Fruit fly (Drosophila melanogaster) whole organism, adult: ENCODE results near the gene Lectin-galC1.

ENCODE experiments used
- CG11617 ChIP-seq: fragments of 200-800 bp; sonication (Bioruptor generic); optimal IDR thresholded peaks from 2 replicates; lab custom pipeline; 2017; ENCODE audit warnings: mild to moderate bottlenecking, missing biosample characterization, missing genetic modification reagents, missing genetic modification characterization
- CG12768 ChIP-seq: fragments of 200-800 bp; sonication (Bioruptor generic); optimal IDR thresholded peaks from 2 replicates; lab custom pipeline; 2017; ENCODE audit warnings: missing biosample characterization, missing genetic modification characterization, mild to moderate bottlenecking, moderate library complexity, missing genetic modification reagents
- CG14711 ChIP-seq: fragments of 200-800 bp; sonication (Bioruptor generic); optimal IDR thresholded peaks from 2 replicates; lab custom pipeline; 2018; ENCODE audit warnings: missing biosample characterization, mild to moderate bottlenecking, missing genetic modification characterization, moderate library complexity
- CG1620 ChIP-seq: fragments of 200-800 bp; sonication (Bioruptor generic); optimal IDR thresholded peaks from 2 replicates; lab custom pipeline; 2016; ENCODE audit warnings: missing biosample characterization, missing genetic modification characterization
- CG33017 ChIP-seq: fragments of 200-800 bp; sonication (Bioruptor generic); optimal IDR thresholded peaks from 2 replicates; lab custom pipeline; 2018; ENCODE audit warnings: missing biosample characterization, mild to moderate bottlenecking, missing genetic modification characterization, moderate library complexity
- CG5204 ChIP-seq: fragments of 200-800 bp; sonication (Bioruptor generic); optimal IDR thresholded peaks from 2 replicates; lab custom pipeline; 2016; ENCODE audit warnings: missing biosample characterization, missing genetic modification characterization
- CG7045 ChIP-seq: fragments of 200-800 bp; sonication (Bioruptor generic); optimal IDR thresholded peaks from 2 replicates; lab custom pipeline; 2017; ENCODE audit warnings: missing biosample characterization, mild to moderate bottlenecking, missing genetic modification characterization
- CG7101 ChIP-seq: fragments of 200-800 bp; sonication (Bioruptor generic); optimal IDR thresholded peaks from 2 replicates; lab custom pipeline; 2018; ENCODE audit warnings: missing biosample characterization, mild to moderate bottlenecking, missing genetic modification characterization, moderate library complexity
- Clk ChIP-seq: fragments of 200-800 bp; sonication (Bioruptor generic); optimal IDR thresholded peaks from 2 replicates; lab custom pipeline; 2017; ENCODE audit warnings: missing biosample characterization, missing genetic modification characterization
- Crg-1 ChIP-seq: fragments of 200-800 bp; sonication (Bioruptor generic); optimal IDR thresholded peaks from 2 replicates; lab custom pipeline; 2016; ENCODE audit warnings: missing biosample characterization, missing genetic modification characterization
- Hr96 ChIP-seq: fragments of 200-800 bp; sonication (Bioruptor generic); optimal IDR thresholded peaks from 2 replicates; lab custom pipeline; 2016; ENCODE audit warnings: missing biosample characterization, missing genetic modification characterization
- Mnt ChIP-seq: fragments of 200-800 bp; sonication (Bioruptor generic); optimal IDR thresholded peaks from 2 replicates; lab custom pipeline; 2016; ENCODE audit warnings: missing biosample characterization, mild to moderate bottlenecking, missing genetic modification characterization
- bab1 ChIP-seq: fragments of 200-800 bp; sonication (Bioruptor generic); optimal IDR thresholded peaks from 3 replicates; lab custom pipeline; 2019; ENCODE audit warnings: missing biosample characterization, mild to moderate bottlenecking, missing genetic modification characterization, moderate library complexity
- cic ChIP-seq: fragments of 200-800 bp; sonication (Bioruptor generic); optimal IDR thresholded peaks from 2 replicates; lab custom pipeline; 2017; ENCODE audit warnings: missing biosample characterization, mild to moderate bottlenecking, missing genetic modification characterization, moderate library complexity
- cnc ChIP-seq, 2 experiments: fragments of >200 bp; optimal IDR thresholded peaks; 2 replicates each; lab custom pipeline; 2017
- kay ChIP-seq: fragments of 200-800 bp; sonication (Bioruptor generic); peaks from one replicate; lab custom pipeline; 2016; ENCODE audit warnings: missing biosample characterization, missing genetic modification characterization, borderline replicate concordance
- ovo ChIP-seq: fragments of 200-800 bp; sonication (Bioruptor generic); optimal IDR thresholded peaks from 2 replicates; lab custom pipeline; 2016; ENCODE audit warnings: missing biosample characterization, missing genetic modification characterization
- pad ChIP-seq: fragments of 200-800 bp; sonication (Bioruptor generic); optimal IDR thresholded peaks from 3 replicates; lab custom pipeline; 2017; ENCODE audit warnings: missing biosample characterization, missing genetic modification characterization, mild to moderate bottlenecking, moderate library complexity, missing genetic modification reagents
- tj ChIP-seq: fragments of 200-800 bp; sonication (Bioruptor generic); optimal IDR thresholded peaks from 3 replicates; lab custom pipeline; 2017; ENCODE audit warnings: missing biosample characterization, mild to moderate bottlenecking, missing genetic modification characterization, moderate library complexity
- toe ChIP-seq: fragments of 200-800 bp; sonication (Bioruptor generic); optimal IDR thresholded peaks from 2 replicates; lab custom pipeline; 2016; ENCODE audit warnings: missing biosample characterization, missing genetic modification characterization

Gene Lectin-galC1

dm6 chr2L:19424307-19424902 lies 7.2 kb downstream of the Lectin-galC1 start:
- TF ChIP-seq CG14711 (no peak), CG7045 (GFP tag; lab: Kevin White, UChicago) (no peak), CG11617 (GFP tag; lab: Kevin White, UChicago) (no peak), CG12768 (no peak)

- peak; percentile 97 for TF ChIP-seq tj (GFP tag; lab: Kevin White, UChicago)
- TF ChIP-seq Mnt (GFP tag; lab: Kevin White, UChicago): no peak
These were observed 7.9 kb downstream of the Lectin-galC1 start for dm6 chr2L:19425105-19425504.

- TF ChIP-seq CG5204 (peak; percentile 10), kay (peak; percentile 61), toe (GFP tag; lab: Kevin White, UChicago) (no peak), Crg-1 (GFP tag; lab: Kevin White, UChicago) (peak; percentile 7), CG14711 (peak; percentile 69), CG33017 (tag; lab: Kevin White, UChicago) (peak; percentile 61), ovo (GFP tag; lab: Kevin White, UChicago) (no peak), CG12768 (no peak), CG7045 (GFP tag; lab: Kevin White, UChicago) (peak; percentile 32), CG11617 (GFP tag; lab: Kevin White, UChicago) (no peak), cic (GFP tag; lab: Kevin White, UChicago) (no peak), pad (peak; percentile 7), CG7101 (tag; lab: Kevin White, UChicago) (peak; percentile 73), Mnt (GFP tag; lab: Kevin White, UChicago) (no peak)
These were observed 8.6 kb downstream of the Lectin-galC1 start for dm6 chr2L:19425765-19426329.

dm6 chr2L:19426330-19426781 lies 9.1 kb downstream of the Lectin-galC1 start, which contains the start of gene Pax:
Gene Pax, minus strand, starts transcription at chr2L:19426596.
- TF ChIP-seq bab1 (GFP tag; lab: Kevin White, UChicago) (peak; percentile 33), Mnt (GFP tag; lab: Kevin White, UChicago) (peak; percentile 58), cic (GFP tag; lab: Kevin White, UChicago) (peak; percentile 46), CG33017 (tag; lab: Kevin White, UChicago) (peak; percentile 13), pad (no peak), toe (GFP tag; lab: Kevin White, UChicago) (no peak), CG11617 (GFP tag; lab: Kevin White, UChicago) (no peak), Crg-1 (GFP tag; lab: Kevin White, UChicago) (no peak), Clk (no peak), kay (peak; percentile 90), tj (GFP tag; lab: Kevin White, UChicago) (peak; percentile 75)

dm6 chr2L:19429731-19430130 lies 12.5 kb downstream of the Lectin-galC1 start:
- TF ChIP-seq CG33017 (tag; lab: Kevin White, UChicago): no peak
- peak; percentile 40 for TF ChIP-seq cic (GFP tag; lab: Kevin White, UChicago)

dm6 chr2L:19430343-19430742 lies 13.1 kb downstream of the Lectin-galC1 start, which contains the start of gene RtcB:
Gene RtcB, plus strand, starts transcription at chr2L:19430643.
- peak; percentile 0 for TF ChIP-seq bab1 (GFP tag; lab: Kevin White, UChicago)
- TF ChIP-seq tj (GFP tag; lab: Kevin White, UChicago): peak; percentile 60
- no peak for TF ChIP-seq CG7045 (GFP tag; lab: Kevin White, UChicago)

dm6 chr2L:19432424-19433015 lies 15.3 kb downstream of the Lectin-galC1 start, which contains the start of gene Rab9:
Gene Rab9, plus strand, starts transcription at chr2L:19432574.
- no peak for TF ChIP-seq CG5204
- TF ChIP-seq CG7101 (tag; lab: Kevin White, UChicago): peak; percentile 26
- no peak for TF ChIP-seq kay
- TF ChIP-seq cnc (optimal IDR thresholded peaks at IDR 0.05; lab: Kevin White, UChicago): no peak
- no peak for TF ChIP-seq ovo (GFP tag; lab: Kevin White, UChicago)
- TF ChIP-seq CG11617 (GFP tag; lab: Kevin White, UChicago): no peak
- no peak for TF ChIP-seq CG1620 (GFP tag; lab: Kevin White, UChicago)
- no peak for TF ChIP-seq toe (GFP tag; lab: Kevin White, UChicago)
- peak; percentile 66 for TF ChIP-seq Mnt (GFP tag; lab: Kevin White, UChicago)
- TF ChIP-seq Crg-1 (GFP tag; lab: Kevin White, UChicago): peak; percentile 9
- TF ChIP-seq pad: no peak
- TF ChIP-seq Clk: no peak
- TF ChIP-seq CG14711: peak; percentile 12
- TF ChIP-seq tj (GFP tag; lab: Kevin White, UChicago): peak; percentile 45
- TF ChIP-seq CG7045 (GFP tag; lab: Kevin White, UChicago): no peak
- TF ChIP-seq CG33017 (tag; lab: Kevin White, UChicago): peak; percentile 46
- TF ChIP-seq cic (GFP tag; lab: Kevin White, UChicago): peak; percentile 73
- peak; percentile 64 for TF ChIP-seq CG12768
- TF ChIP-seq Hr96 (GFP tag; lab: Kevin White, UChicago): no peak
- TF ChIP-seq bab1 (GFP tag; lab: Kevin White, UChicago): peak; percentile 73
